Worm (Caenorhabditis elegans): ENCODE results near the gene skat-1.

- no peak for TF ChIP-seq flt-1 (GFP tag; IDR thresholded peaks at IDR 0.05)
- TF ChIP-seq hmbx-1 (tag; optimal IDR thresholded peaks at IDR 0.05) = no peak
- TF ChIP-seq ceh-36 (tag; optimal IDR thresholded peaks at IDR 0.05) = no peak
- TF ChIP-seq scrt-1 (GFP tag; IDR thresholded peaks at IDR 0.05) = no peak
- TF ChIP-seq ama-1 (optimal IDR thresholded peaks at IDR 0.05) = no peak
- no peak for TF ChIP-seq tbx-11 (GFP tag; IDR thresholded peaks at IDR 0.05)
- TF ChIP-seq ceh-13 (GFP tag; optimal IDR thresholded peaks at IDR 0.05) = no peak
- TF ChIP-seq sea-1 (GFP tag; conservative IDR thresholded peaks at IDR 0.05) = no peak
- TF ChIP-seq aly-1 (tag; optimal IDR thresholded peaks at IDR 0.05) = no peak
- no peak for TF ChIP-seq hmg-4 (GFP tag; optimal IDR thresholded peaks at IDR 0.05)
These were observed 8.5 kb downstream of the skat-1 start for ce11 chrIII:8988061-8988460.

Data from whole organism, early embryonic.